Worm (Caenorhabditis elegans) whole organism, L4 larva: ENCODE results near the gene sptl-2.

ENCODE experiments used
- D1046.2 ChIP-seq: fragments of 200-800 bp; sonication (Bioruptor generic); IDR thresholded peaks from 2 replicates; pipeline ENCODE4 v1.3.6; 2022; ENCODE audit warnings: missing genetic modification characterization, missing compliant biosample characterization
- F37D6.2 ChIP-seq: sonication (generic microtip); optimal IDR thresholded peaks from 2 replicates; lab custom pipeline; 2016; ENCODE audit warnings: mild to moderate bottlenecking, missing genetic modification characterization, missing compliant biosample characterization
- F49E8.2 ChIP-seq: sonication (generic microtip); optimal IDR thresholded peaks from 2 replicates; lab custom pipeline; 2016; ENCODE audit warnings: missing compliant biosample characterization, mild to moderate bottlenecking, missing genetic modification characterization, borderline replicate concordance
- R02D3.7 ChIP-seq: fragments of 150-350 bp; sonication (generic microtip); optimal IDR thresholded peaks from 3 replicates; lab custom pipeline; 2014; ENCODE audit warnings: missing biosample characterization, missing genetic modification characterization
- T26A8.4 ChIP-seq: fragments of 200-800 bp; sonication (Bioruptor generic); IDR thresholded peaks from 2 replicates; pipeline ENCODE4 v1.3.6; 2022; ENCODE audit warnings: missing genetic modification characterization, missing compliant biosample characterization
- aha-1 ChIP-seq: fragments of 150-350 bp; peaks from one replicate; lab custom pipeline; 2014; ENCODE audit warnings: missing biosample characterization, missing genetic modification characterization
- arid-1 ChIP-seq: fragments of 200-800 bp; sonication (Bioruptor generic); conservative IDR thresholded peaks from 2 replicates; pipeline ENCODE4 v1.3.6; 2022; ENCODE audit warnings: missing genetic modification reagents, missing genetic modification characterization, missing compliant biosample characterization
- ceh-20 ChIP-seq: fragments of 200-800 bp; sonication (Bioruptor generic); IDR thresholded peaks from 2 replicates; pipeline ENCODE4 v1.3.6; 2022; ENCODE audit warnings: missing genetic modification reagents, missing genetic modification characterization, missing compliant biosample characterization
- ceh-62 ChIP-seq: sonication (generic microtip); optimal IDR thresholded peaks from 2 replicates; lab custom pipeline; 2017; ENCODE audit warnings: missing biosample characterization, missing genetic modification characterization
- cey-2 ChIP-seq: sonication (generic microtip); optimal IDR thresholded peaks from 3 replicates; lab custom pipeline; 2017; ENCODE audit warnings: missing genetic modification characterization, mild to moderate bottlenecking, missing compliant biosample characterization, antibody characterized with exemption, borderline replicate concordance; ENCODE audit not compliant: insufficient read depth
- daf-16 ChIP-seq, 3 experiments: sonication (generic microtip); optimal IDR thresholded peaks; 2 replicates each; lab custom pipeline; 2016 to 2017; ENCODE audit warnings: missing genetic modification characterization in 3 of 3, missing genetic modification reagents in 3 of 3, mild to moderate bottlenecking in 2 of 3, missing compliant biosample characterization in 2 of 3, missing biosample characterization in 1 of 3, moderate library complexity in 1 of 3
- daf-19 ChIP-seq: fragments of 200-800 bp; sonication (Bioruptor generic); conservative IDR thresholded peaks from 2 replicates; pipeline ENCODE4 v1.3.6; 2022; ENCODE audit warnings: missing genetic modification characterization, missing compliant biosample characterization
- daf-8 ChIP-seq: fragments of 200-800 bp; sonication (Bioruptor generic); IDR thresholded peaks from 2 replicates; pipeline ENCODE4 v1.3.6; 2022; ENCODE audit warnings: missing genetic modification characterization, missing compliant biosample characterization
- dmd-6 ChIP-seq: fragments of 200-800 bp; sonication (Bioruptor generic); IDR thresholded peaks from 2 replicates; pipeline ENCODE4 v1.3.6; 2022; ENCODE audit warnings: missing genetic modification reagents, missing genetic modification characterization, missing compliant biosample characterization
- duxl-1 ChIP-seq: sonication (generic microtip); optimal IDR thresholded peaks from 2 replicates; lab custom pipeline; 2016; ENCODE audit warnings: mild to moderate bottlenecking, missing genetic modification characterization, moderate library complexity, missing compliant biosample characterization; ENCODE audit not compliant: poor library complexity
- dve-1 ChIP-seq: sonication (generic microtip); optimal IDR thresholded peaks from 2 replicates; lab custom pipeline; 2017; ENCODE audit warnings: antibody characterized with exemption, mild to moderate bottlenecking, missing genetic modification characterization, missing compliant biosample characterization; ENCODE audit not compliant: insufficient read depth
- hif-1 ChIP-seq, 2 experiments: sonication (generic microtip); optimal IDR thresholded peaks; 2 replicates each; lab custom pipeline; 2016 to 2017; ENCODE audit warnings: missing compliant biosample characterization in 2 of 2, missing genetic modification characterization in 2 of 2, missing genetic modification reagents in 2 of 2, missing genotype in 2 of 2, mild to moderate bottlenecking in 1 of 2
- hlh-11 ChIP-seq: fragments of 200-800 bp; sonication (Bioruptor generic); optimal IDR thresholded peaks from 2 replicates; lab custom pipeline; 2018; ENCODE audit warnings: mild to moderate bottlenecking, missing genetic modification characterization, missing compliant biosample characterization
- jun-1 ChIP-seq: fragments of 150-350 bp; optimal IDR thresholded peaks from 2 replicates; lab custom pipeline; 2014; ENCODE audit warnings: missing biosample characterization, missing genetic modification reagents, missing genetic modification characterization
- lim-7 ChIP-seq: fragments of 200-800 bp; sonication (Bioruptor generic); IDR thresholded peaks from 2 replicates; pipeline ENCODE4 v1.3.6; 2022; ENCODE audit warnings: missing genetic modification characterization, missing compliant biosample characterization
- lin-1 ChIP-seq: fragments of 200-800 bp; sonication (Bioruptor generic); IDR thresholded peaks from 2 replicates; pipeline ENCODE4 v1.3.6; 2022; ENCODE audit warnings: missing genetic modification reagents, missing genetic modification characterization, missing compliant biosample characterization
- lin-15B ChIP-seq: fragments of 150-350 bp; sonication (generic microtip); optimal IDR thresholded peaks from 3 replicates; lab custom pipeline; 2014; ENCODE audit warnings: missing biosample characterization, missing genetic modification characterization
- lin-38 ChIP-seq: fragments of 200-800 bp; sonication (Bioruptor generic); IDR thresholded peaks from 2 replicates; pipeline ENCODE4 v1.3.6; 2022; ENCODE audit warnings: missing genetic modification reagents, missing genetic modification characterization, missing compliant biosample characterization
- lin-39 ChIP-seq: fragments of 150-350 bp; optimal IDR thresholded peaks from 2 replicates; lab custom pipeline; 2014; ENCODE audit warnings: missing biosample characterization, missing genetic modification reagents, missing genetic modification characterization
- madf-5 ChIP-seq, 2 experiments: fragments of 200-800 bp; sonication (Bioruptor generic); IDR thresholded peaks; 2 replicates each; pipeline ENCODE4 v1.3.6; 2022; ENCODE audit warnings: missing compliant biosample characterization in 2 of 2, missing genetic modification characterization in 2 of 2
- madf-9 ChIP-seq: fragments of 200-800 bp; sonication (Bioruptor generic); conservative IDR thresholded peaks from 2 replicates; pipeline ENCODE4 v1.3.6; 2022; ENCODE audit warnings: missing genetic modification reagents, missing genetic modification characterization, missing compliant biosample characterization
- mdt-29 ChIP-seq: fragments of 200-800 bp; sonication (Bioruptor generic); IDR thresholded peaks from 2 replicates; pipeline ENCODE4 v1.3.6; 2022; ENCODE audit warnings: missing genetic modification reagents, missing genetic modification characterization, missing compliant biosample characterization
- mep-1 ChIP-seq: fragments of 150-350 bp; sonication (generic microtip); optimal IDR thresholded peaks from 3 replicates; lab custom pipeline; 2014; ENCODE audit warnings: missing biosample characterization, missing genetic modification characterization
- mxl-3 ChIP-seq: fragments of 200-800 bp; sonication (Bioruptor generic); optimal IDR thresholded peaks from 2 replicates; lab custom pipeline; 2018; ENCODE audit warnings: mild to moderate bottlenecking, missing genetic modification characterization, missing compliant biosample characterization
- nhr-28 ChIP-seq: fragments of 150-350 bp; optimal IDR thresholded peaks from 2 replicates; lab custom pipeline; 2014; ENCODE audit warnings: missing biosample characterization, missing genetic modification characterization
- nhr-42 ChIP-seq: fragments of 200-800 bp; sonication (Bioruptor generic); IDR thresholded peaks from 2 replicates; pipeline ENCODE4 v1.3.6; 2022; ENCODE audit warnings: missing genetic modification characterization, missing compliant biosample characterization
- nhr-6 ChIP-seq: fragments of 150-350 bp; optimal IDR thresholded peaks from 2 replicates; lab custom pipeline; 2014; ENCODE audit warnings: missing biosample characterization, missing genetic modification characterization
- nhr-77 ChIP-seq: fragments of 150-350 bp; optimal IDR thresholded peaks from 2 replicates; lab custom pipeline; 2014; ENCODE audit warnings: missing biosample characterization, missing genetic modification characterization
- pha-4 ChIP-seq, 2 experiments: fragments of 150-350 bp in 1 of 2; fragments of 200-800 bp in 1 of 2; sonication (Bioruptor generic) in 1 of 2; IDR thresholded peaks in 1 of 2; optimal IDR thresholded peaks in 1 of 2; 2 replicates each; pipeline versions ENCODE4 v1.3.6 to Lab custom; 2014 to 2022; ENCODE audit warnings: missing genetic modification characterization in 2 of 2, missing genetic modification reagents in 2 of 2, missing biosample characterization in 1 of 2, missing compliant biosample characterization in 1 of 2
- php-3 ChIP-seq: fragments of 200-800 bp; sonication (Bioruptor generic); IDR thresholded peaks from 2 replicates; pipeline ENCODE4 v1.3.6; 2022; ENCODE audit warnings: missing genetic modification reagents, missing genetic modification characterization, missing compliant biosample characterization
- pqm-1 ChIP-seq: sonication (generic microtip); optimal IDR thresholded peaks from 2 replicates; lab custom pipeline; 2017; ENCODE audit warnings: missing biosample characterization, missing genetic modification characterization
- saeg-2 ChIP-seq: fragments of 200-800 bp; sonication (Bioruptor generic); IDR thresholded peaks from 2 replicates; pipeline ENCODE4 v1.3.6; 2022; ENCODE audit warnings: missing genetic modification reagents, missing genetic modification characterization, missing compliant biosample characterization
- skn-1 ChIP-seq: fragments of 150-350 bp; optimal IDR thresholded peaks from 2 replicates; lab custom pipeline; 2014; ENCODE audit warnings: missing biosample characterization, missing genetic modification characterization
- snpc-1.2 ChIP-seq: fragments of 200-800 bp; sonication (Bioruptor generic); IDR thresholded peaks from 2 replicates; pipeline ENCODE4 v1.3.6; 2022; ENCODE audit warnings: missing genetic modification reagents, missing genetic modification characterization, missing compliant biosample characterization
- snpc-4 ChIP-seq: fragments of 150-350 bp; optimal IDR thresholded peaks from 2 replicates; lab custom pipeline; 2014; ENCODE audit warnings: missing biosample characterization, missing genetic modification characterization
- spr-1 ChIP-seq: sonication (generic microtip); optimal IDR thresholded peaks from 2 replicates; lab custom pipeline; 2016; ENCODE audit warnings: mild to moderate bottlenecking, missing genetic modification characterization, missing compliant biosample characterization
- vab-7 ChIP-seq: fragments of 200-800 bp; sonication (Bioruptor generic); IDR thresholded peaks from 2 replicates; pipeline ENCODE4 v1.3.6; 2022; ENCODE audit warnings: missing genetic modification reagents, missing genetic modification characterization, missing compliant biosample characterization
- zfp-2 ChIP-seq: sonication (generic microtip); optimal IDR thresholded peaks from 2 replicates; lab custom pipeline; 2016; ENCODE audit warnings: mild to moderate bottlenecking, missing genetic modification characterization, missing compliant biosample characterization
- zip-2 ChIP-seq: fragments of 150-350 bp; optimal IDR thresholded peaks from 2 replicates; lab custom pipeline; 2014; ENCODE audit warnings: missing biosample characterization, missing genetic modification characterization

The sptl-2 gene

ce11 chrV:8013901-8014388, 3.1 kb upstream of the sptl-2 start, which contains the start of gene Y97E10AR.6 (continued):
- no peak for TF ChIP-seq F37D6.2 (tag; lab: Kevin White, UChicago)
- TF ChIP-seq hif-1 (tag; optimal IDR thresholded peaks at IDR 0.05; lab: Kevin White, UChicago) = peak in 1 of 2 experiments; percentile 14
- TF ChIP-seq saeg-2 (GFP tag; lab: Robert Waterston, UW) = no peak
- no peak for TF ChIP-seq vab-7 (GFP tag; lab: Robert Waterston, UW)
- TF ChIP-seq mdt-29 (GFP tag; lab: Robert Waterston, UW) = no peak
- TF ChIP-seq daf-19 (GFP tag; lab: Robert Waterston, UW) = no peak
- TF ChIP-seq ceh-62 (tag; lab: Kevin White, UChicago) = no peak
- no peak for TF ChIP-seq nhr-42 (GFP tag; lab: Robert Waterston, UW)
- no peak for TF ChIP-seq zip-2 (tag; lab: Kevin White, UChicago)
- TF ChIP-seq mxl-3 (GFP tag; lab: Kevin White, UChicago) = peak; percentile 6
- no peak for TF ChIP-seq cey-2 (tag; lab: Kevin White, UChicago)
- TF ChIP-seq nhr-77 (tag; lab: Kevin White, UChicago) = no peak
- TF ChIP-seq madf-9 (GFP tag; lab: Robert Waterston, UW) = no peak
- TF ChIP-seq madf-5 (GFP tag; IDR thresholded peaks at IDR 0.05; lab: Robert Waterston, UW) = no peak
- no peak for TF ChIP-seq snpc-4 (tag; lab: Kevin White, UChicago)
- peak; percentile 85 for TF ChIP-seq aha-1 (tag; lab: Kevin White, UChicago)
- TF ChIP-seq F49E8.2 (tag; lab: Kevin White, UChicago) = no peak
- TF ChIP-seq zfp-2 (tag; lab: Kevin White, UChicago) = no peak
- no peak for TF ChIP-seq T26A8.4 (GFP tag; lab: Robert Waterston, UW)
- TF ChIP-seq R02D3.7 (tag; lab: Kevin White, UChicago) = no peak
- no peak for TF ChIP-seq pha-4 (GFP tag; IDR thresholded peaks at IDR 0.05; lab: Robert Waterston, UW)
- TF ChIP-seq pha-4 (tag; optimal IDR thresholded peaks at IDR 0.05; lab: Kevin White, UChicago) = peak; percentile 16
- no peak for TF ChIP-seq duxl-1 (tag; lab: Kevin White, UChicago)
- TF ChIP-seq arid-1 (GFP tag; lab: Robert Waterston, UW) = no peak

- 0 out of 2 replicates have a peak, but pooled peaks have one; percentile 21 for TF ChIP-seq lin-38 (GFP tag; lab: Robert Waterston, UW)
- TF ChIP-seq F49E8.2 (tag; lab: Kevin White, UChicago) = peak; percentile 40
- TF ChIP-seq lim-7 = 0 out of 2 replicates have a peak, but pooled peaks have one; percentile 6
These were observed 2.2 kb upstream of the sptl-2 start for ce11 chrV:8014710-8015314.

- TF ChIP-seq php-3 (GFP tag; lab: Robert Waterston, UW) (peak; percentile 61), jun-1 (tag; lab: Kevin White, UChicago) (no peak), daf-16 (GFP tag; optimal IDR thresholded peaks at IDR 0.05; lab: Kevin White, UChicago) (no peak), daf-16 (tag; optimal IDR thresholded peaks at IDR 0.05; lab: Kevin White, UChicago) (peak; percentile 39), daf-8 (GFP tag; lab: Robert Waterston, UW) (no peak), ceh-20 (GFP tag; lab: Robert Waterston, UW) (no peak), lin-15B (tag; lab: Kevin White, UChicago) (no peak), lin-1 (GFP tag; lab: Robert Waterston, UW) (0 out of 2 replicates have a peak, but pooled peaks have one; percentile 17), dmd-6 (GFP tag; lab: Robert Waterston, UW) (peak; percentile 75), D1046.2 (GFP tag; lab: Robert Waterston, UW) (no peak), pqm-1 (tag; lab: Kevin White, UChicago) (peak; percentile 87), skn-1 (no peak), F37D6.2 (tag; lab: Kevin White, UChicago) (no peak), snpc-1.2 (no peak), nhr-28 (tag; lab: Kevin White, UChicago) (peak; percentile 81), hlh-11 (tag; lab: Kevin White, UChicago) (peak; percentile 65), lin-38 (GFP tag; lab: Robert Waterston, UW) (no peak), lin-39 (tag; lab: Kevin White, UChicago) (no peak), nhr-6 (peak; percentile 12), mep-1 (peak; percentile 1), spr-1 (tag; lab: Kevin White, UChicago) (no peak), dve-1 (tag; lab: Kevin White, UChicago) (peak; percentile 28)
These were observed 917 bp downstream of the sptl-2 start for ce11 chrV:8017924-8018323.
